Worm (Caenorhabditis elegans): Measurements from ENCODE around the gene str-129.

str-129 gene

ce11 chrV:8092385-8092784 lies at the start of gene str-129:
Gene str-129 (minus strand): TSS chrV:8092485.
- TF ChIP-seq B0035.1 (tag; optimal IDR thresholded peaks at IDR 0.05), result no peak
- no peak for TF ChIP-seq ccch-3 (GFP tag; optimal IDR thresholded peaks at IDR 0.05)
- no peak for TF ChIP-seq chd-7 (tag; optimal IDR thresholded peaks at IDR 0.05)
- no peak for TF ChIP-seq F39B2.1 (GFP tag; IDR thresholded peaks at IDR 0.05)
- no peak for TF ChIP-seq F37B4.10 (GFP tag; IDR thresholded peaks at IDR 0.05)
- TF ChIP-seq zim-3 (tag; optimal IDR thresholded peaks at IDR 0.05), result no peak
- TF ChIP-seq C06A6.2 (GFP tag; conservative IDR thresholded peaks at IDR 0.05), result no peak
- TF ChIP-seq snpc-1.1 (tag; optimal IDR thresholded peaks at IDR 0.05; ENCODE audit: insufficient read depth), result no peak
- no peak for TF ChIP-seq cebp-2 (GFP tag; IDR thresholded peaks at IDR 0.05)
- no peak for TF ChIP-seq egrh-3 (GFP tag; IDR thresholded peaks at IDR 0.05)
- no peak for TF ChIP-seq rcor-1 (GFP tag; IDR thresholded peaks at IDR 0.05)
- TF ChIP-seq attf-6 (GFP tag; IDR thresholded peaks at IDR 0.05), result no peak

- TF ChIP-seq ceh-79 (tag; optimal IDR thresholded peaks at IDR 0.05) (no peak), nhr-80 (tag; optimal IDR thresholded peaks at IDR 0.05) (peak; percentile 14), mxl-1 (tag; optimal IDR thresholded peaks at IDR 0.05) (no peak)
Measured at ce11 chrV:8132926-8133325, 40.6 kb upstream of the str-129 start, which contains the start of gene D1014.4. Gene D1014.4 (plus strand): TSS chrV:8133226.

- TF ChIP-seq ceh-79 (tag; optimal IDR thresholded peaks at IDR 0.05), result no peak
- TF ChIP-seq nfyb-1 (GFP tag; IDR thresholded peaks at IDR 0.05), result 0 out of 2 replicates have a peak, but pooled peaks have one; percentile 48
- TF ChIP-seq B0336.3 (GFP tag; IDR thresholded peaks at IDR 0.05), result peak; percentile 56; the same call in 1 of the 2 replicates
- no peak for TF ChIP-seq ztf-18 (tag; optimal IDR thresholded peaks at IDR 0.05)
- TF ChIP-seq hmg-1.2 (GFP tag; IDR thresholded peaks at IDR 0.05), result 0 out of 2 replicates have a peak, but pooled peaks have one; percentile 3
- TF ChIP-seq hmg-20 (GFP tag; IDR thresholded peaks at IDR 0.05), result no peak
- TF ChIP-seq lin-26 (GFP tag; IDR thresholded peaks at IDR 0.05), result 0 out of 2 replicates have a peak, but pooled peaks have one; percentile 40
- no peak for TF ChIP-seq snpc-4 (GFP tag; optimal IDR thresholded peaks at IDR 0.05)
- peak in 1 of 4 experiments; percentile 5 for TF ChIP-seq snpc-4 (tag; optimal IDR thresholded peaks at IDR 0.05)
- no peak for TF ChIP-seq cebp-1 (GFP tag; IDR thresholded peaks at IDR 0.05)
- peak; percentile 9 for TF ChIP-seq cebp-1 (tag; optimal IDR thresholded peaks at IDR 0.05)
- no peak for TF ChIP-seq ekl-4 (GFP tag; IDR thresholded peaks at IDR 0.05)
- TF ChIP-seq attf-6 (GFP tag; IDR thresholded peaks at IDR 0.05), result 0 out of 2 replicates have a peak, but pooled peaks have one; percentile 33
- TF ChIP-seq hsf-1 (GFP tag; IDR thresholded peaks at IDR 0.05), result 0 out of 2 replicates have a peak, but pooled peaks have one; percentile 57
Measured at ce11 chrV:8131628-8132027, 39.3 kb upstream of the str-129 start.

- no peak for TF ChIP-seq athp-1 (tag; optimal IDR thresholded peaks at IDR 0.05)
- no peak for TF ChIP-seq egrh-3 (GFP tag; IDR thresholded peaks at IDR 0.05)
- 0 out of 2 replicates have a peak, but pooled peaks have one; percentile 14 for TF ChIP-seq madf-6 (GFP tag; IDR thresholded peaks at IDR 0.05)
- TF ChIP-seq fkh-3 (tag; optimal IDR thresholded peaks at IDR 0.05), result no peak
- TF ChIP-seq snpc-4 (GFP tag; optimal IDR thresholded peaks at IDR 0.05), result no peak
- TF ChIP-seq snpc-4 (tag; optimal IDR thresholded peaks at IDR 0.05), result no peak
- no peak for TF ChIP-seq lir-1 (GFP tag; conservative IDR thresholded peaks at IDR 0.05)
- no peak for TF ChIP-seq nhr-90 (tag; optimal IDR thresholded peaks at IDR 0.05)
- no peak for TF ChIP-seq cebp-2 (GFP tag; IDR thresholded peaks at IDR 0.05)
- no peak for TF ChIP-seq cebp-1 (GFP tag; IDR thresholded peaks at IDR 0.05)
- TF ChIP-seq cebp-1 (tag; optimal IDR thresholded peaks at IDR 0.05), result peak; percentile 59
- no peak for TF ChIP-seq C06A6.2 (GFP tag; conservative IDR thresholded peaks at IDR 0.05)
- TF ChIP-seq B0019.2 (GFP tag; conservative IDR thresholded peaks at IDR 0.05), result no peak
- no peak for TF ChIP-seq Y53G8AR.9 (GFP tag; conservative IDR thresholded peaks at IDR 0.05)
- no peak for TF ChIP-seq chd-7 (tag; optimal IDR thresholded peaks at IDR 0.05)
- no peak for TF ChIP-seq dpff-1 (tag; optimal IDR thresholded peaks at IDR 0.05)
- no peak for TF ChIP-seq ceh-100 (GFP tag; IDR thresholded peaks at IDR 0.05)
- TF ChIP-seq T26A5.8 (tag; optimal IDR thresholded peaks at IDR 0.05), result no peak
- no peak for TF ChIP-seq T07F8.4 (tag; optimal IDR thresholded peaks at IDR 0.05)
- no peak for TF ChIP-seq ama-1 (optimal IDR thresholded peaks at IDR 0.05)
- no peak for TF ChIP-seq ama-1 (GFP tag; optimal IDR thresholded peaks at IDR 0.05)
- TF ChIP-seq egl-18 (GFP tag; IDR thresholded peaks at IDR 0.05), result no peak
- TF ChIP-seq madf-3 (GFP tag; IDR thresholded peaks at IDR 0.05), result 0 out of 2 replicates have a peak, but pooled peaks have one; percentile 62
- TF ChIP-seq attf-3 (GFP tag; conservative IDR thresholded peaks at IDR 0.05), result no peak
- TF ChIP-seq B0035.1 (tag; optimal IDR thresholded peaks at IDR 0.05), result no peak
- TF ChIP-seq hlh-26 (GFP tag; conservative IDR thresholded peaks at IDR 0.05), result no peak
Measured at ce11 chrV:8130812-8131211, 38.5 kb upstream of the str-129 start.

Measured in whole organism, young adult.